Fruit fly (Drosophila melanogaster): Measurements from ENCODE around the gene Vha26.

Vha26 gene

dm6 chr3R:5587863-5588519, 3.6 kb upstream of the Vha26 start, which contains the start of gene CG2926 (continued):
- TF ChIP-seq CG9609 (GFP tag; optimal IDR thresholded peaks at IDR 0.05) (peak; percentile 44), CG18262 (tag; optimal IDR thresholded peaks at IDR 0.05) (no peak), Doc3 (GFP tag; IDR thresholded peaks at IDR 0.05; ENCODE audit: partially characterized antibody) (peak; percentile 74; the same call in 2 of the 3 replicates), Hmx (GFP tag; optimal IDR thresholded peaks at IDR 0.05) (no peak), kni (GFP tag; optimal IDR thresholded peaks at IDR 0.05) (no peak), Optix (GFP tag; IDR thresholded peaks at IDR 0.05) (0 out of 3 replicates have a peak, but pooled peaks have one; percentile 20), Dbx (GFP tag; IDR thresholded peaks at IDR 0.05) (peak; percentile 62), bab2 (GFP tag; optimal IDR thresholded peaks at IDR 0.05) (no peak), CG7928 (GFP tag; optimal IDR thresholded peaks at IDR 0.05) (peak; percentile 6), fd3F (GFP tag; optimal IDR thresholded peaks at IDR 0.05) (no peak), cg (GFP tag; optimal IDR thresholded peaks at IDR 0.05) (peak; percentile 75), CG11093 (GFP tag; IDR thresholded peaks at IDR 0.05) (no peak), CHES-1-like (GFP tag; optimal IDR thresholded peaks at IDR 0.05) (peak; percentile 29), mirr (GFP tag; optimal IDR thresholded peaks at IDR 0.05) (no peak), CG10209 (GFP tag; optimal IDR thresholded peaks at IDR 0.05) (no peak), pum (GFP tag; optimal IDR thresholded peaks at IDR 0.05) (peak; percentile 17), gt (GFP tag; IDR thresholded peaks at IDR 0.05) (no peak), CG12299 (tag; optimal IDR thresholded peaks at IDR 0.05) (no peak), CG6689 (GFP tag; IDR thresholded peaks at IDR 0.05) (no peak), Aef1 (GFP tag; IDR thresholded peaks at IDR 0.05) (0 out of 3 replicates have a peak, but pooled peaks have one; percentile 13), Bgb (GFP tag; IDR thresholded peaks at IDR 0.05; ENCODE audit: partially characterized antibody) (peak; percentile 94), E2f1 (GFP tag; IDR thresholded peaks at IDR 0.05) (no peak), vfl (GFP tag; optimal IDR thresholded peaks at IDR 0.05) (peak; percentile 38), CG1647 (GFP tag; optimal IDR thresholded peaks at IDR 0.05) (no peak), emc (GFP tag; optimal IDR thresholded peaks at IDR 0.05) (peak; percentile 13), CG7786 (GFP tag; optimal IDR thresholded peaks at IDR 0.05) (peak; percentile 39), CG6683 (GFP tag; optimal IDR thresholded peaks at IDR 0.05) (no peak), Usf (GFP tag; optimal IDR thresholded peaks at IDR 0.05) (no peak), CG3407 (GFP tag; optimal IDR thresholded peaks at IDR 0.05) (no peak), br (optimal IDR thresholded peaks at IDR 0.05) (no peak), Atf6 (GFP tag; IDR thresholded peaks at IDR 0.05) (peak; percentile 58), CG10462 (GFP tag; optimal IDR thresholded peaks at IDR 0.05) (no peak), ab (GFP tag; optimal IDR thresholded peaks at IDR 0.05) (no peak), CG13287 (GFP tag; IDR thresholded peaks at IDR 0.05; ENCODE audit: partially characterized antibody) (peak; percentile 91), Nf-YB (GFP tag; optimal IDR thresholded peaks at IDR 0.05) (no peak), Trl (optimal IDR thresholded peaks at IDR 0.05) (no peak), Trl (GFP tag; optimal IDR thresholded peaks at IDR 0.05) (peak; percentile 48), CG10431 (GFP tag; optimal IDR thresholded peaks at IDR 0.05) (no peak), CG14860 (GFP tag; IDR thresholded peaks at IDR 0.05; ENCODE audit: partially characterized antibody) (peak; percentile 85), hbn (GFP tag; IDR thresholded peaks at IDR 0.05; ENCODE audit: partially characterized antibody) (peak; percentile 83), lab (GFP tag; optimal IDR thresholded peaks at IDR 0.05) (no peak), sens-2 (GFP tag; IDR thresholded peaks at IDR 0.05) (no peak), nerfin-2 (GFP tag; IDR thresholded peaks at IDR 0.05; ENCODE audit: partially characterized antibody) (peak; percentile 59), sob (GFP tag; IDR thresholded peaks at IDR 0.05) (peak; percentile 55; the same call in 1 of the 2 replicates), CG33557 (GFP tag; optimal IDR thresholded peaks at IDR 0.05) (no peak), CG10147 (GFP tag; optimal IDR thresholded peaks at IDR 0.05) (no peak), Meics (GFP tag; optimal IDR thresholded peaks at IDR 0.05) (no peak), ems (GFP tag; optimal IDR thresholded peaks at IDR 0.05) (no peak), PHDP (tag; optimal IDR thresholded peaks at IDR 0.05) (no peak), CG1603 (tag; optimal IDR thresholded peaks at IDR 0.05) (no peak)

Measured in whole organism, embryonic.